Worm (Caenorhabditis elegans) whole organism, mixed stage, embryonic: ENCODE data around the gene B0222.1.

Source experiments
- M03D4.4 ChIP-seq: sonication (generic microtip); optimal IDR thresholded peaks from 2 replicates; lab custom pipeline; 2017; ENCODE audit warnings: mild to moderate bottlenecking, missing genetic modification characterization, missing compliant biosample characterization
- blmp-1 ChIP-seq: fragments of 150-350 bp; optimal IDR thresholded peaks from 2 replicates; lab custom pipeline; 2014; ENCODE audit warnings: missing biosample characterization, missing genetic modification characterization
- ceh-39 ChIP-seq: fragments of 150-350 bp; optimal IDR thresholded peaks from 2 replicates; lab custom pipeline; 2014; ENCODE audit warnings: missing biosample characterization, missing genetic modification characterization
- cnd-1 ChIP-seq: fragments of 200-800 bp; sonication (Bioruptor generic); optimal IDR thresholded peaks from 2 replicates; lab custom pipeline; 2018; ENCODE audit warnings: mild to moderate bottlenecking, missing genetic modification characterization, missing compliant biosample characterization
- drap-1 ChIP-seq: fragments of 200-800 bp; sonication (Bioruptor generic); optimal IDR thresholded peaks from 3 replicates; lab custom pipeline; 2018; ENCODE audit warnings: mild to moderate bottlenecking, missing genetic modification characterization, missing compliant biosample characterization
- elt-1 ChIP-seq: sonication (generic microtip); optimal IDR thresholded peaks from 2 replicates; lab custom pipeline; 2017; ENCODE audit warnings: missing genetic modification characterization, mild to moderate bottlenecking, missing compliant biosample characterization, antibody characterized with exemption, moderate library complexity, borderline replicate concordance; ENCODE audit not compliant: insufficient read depth
- elt-3 ChIP-seq: fragments of 150-350 bp; optimal IDR thresholded peaks from 2 replicates; lab custom pipeline; 2014; ENCODE audit warnings: missing biosample characterization, missing genetic modification characterization
- flh-1 ChIP-seq: fragments of 200-800 bp; sonication (Bioruptor generic); optimal IDR thresholded peaks from 2 replicates; lab custom pipeline; 2018; ENCODE audit warnings: mild to moderate bottlenecking, missing genetic modification characterization, moderate library complexity, missing compliant biosample characterization
- ham-2 ChIP-seq: fragments of 200-800 bp; sonication (Bioruptor generic); optimal IDR thresholded peaks from 2 replicates; lab custom pipeline; 2018; ENCODE audit warnings: mild to moderate bottlenecking, missing genetic modification characterization, missing compliant biosample characterization
- hlh-1 ChIP-seq: fragments of 150-350 bp; optimal IDR thresholded peaks from 2 replicates; lab custom pipeline; 2014; ENCODE audit warnings: missing biosample characterization, missing genetic modification reagents, missing genetic modification characterization
- lin-13 ChIP-seq: fragments of 150-350 bp; optimal IDR thresholded peaks from 2 replicates; lab custom pipeline; 2014; ENCODE audit warnings: missing biosample characterization, missing genetic modification characterization
- lin-32 ChIP-seq: fragments of 200-800 bp; sonication (Bioruptor generic); optimal IDR thresholded peaks from 2 replicates; lab custom pipeline; 2018; ENCODE audit warnings: mild to moderate bottlenecking, missing genetic modification characterization, missing compliant biosample characterization
- mab-5 ChIP-seq: fragments of 150-350 bp; optimal IDR thresholded peaks from 2 replicates; lab custom pipeline; 2014; ENCODE audit warnings: missing biosample characterization, missing genetic modification characterization
- mep-1 ChIP-seq: fragments of 150-350 bp; optimal IDR thresholded peaks from 2 replicates; lab custom pipeline; 2017; ENCODE audit warnings: missing biosample characterization, missing genetic modification reagents, missing genetic modification characterization, inconsistent platforms
- mls-2 ChIP-seq: sonication (generic microtip); optimal IDR thresholded peaks from 2 replicates; lab custom pipeline; 2016; ENCODE audit warnings: mild to moderate bottlenecking, missing genetic modification characterization, moderate library complexity, missing compliant biosample characterization
- nhr-12 ChIP-seq: fragments of 150-350 bp; optimal IDR thresholded peaks from 2 replicates; lab custom pipeline; 2014; ENCODE audit warnings: missing biosample characterization, missing genetic modification characterization
- nhr-2 ChIP-seq: fragments of 150-350 bp; optimal IDR thresholded peaks from 2 replicates; lab custom pipeline; 2014; ENCODE audit warnings: missing biosample characterization, missing genetic modification characterization
- nhr-237 ChIP-seq: fragments of 150-350 bp; optimal IDR thresholded peaks from 2 replicates; lab custom pipeline; 2014; ENCODE audit warnings: missing biosample characterization, missing genetic modification characterization
- nhr-28 ChIP-seq: fragments of 150-350 bp; optimal IDR thresholded peaks from 2 replicates; lab custom pipeline; 2014; ENCODE audit warnings: missing biosample characterization, missing genetic modification characterization
- nhr-76 ChIP-seq: sonication (generic microtip); optimal IDR thresholded peaks from 2 replicates; lab custom pipeline; 2017; ENCODE audit warnings: missing biosample characterization, missing genetic modification characterization
- pha-4 ChIP-seq: fragments of 150-350 bp; optimal IDR thresholded peaks from 2 replicates; lab custom pipeline; 2018; ENCODE audit warnings: missing biosample characterization, missing genetic modification reagents, missing genetic modification characterization
- sem-2 ChIP-seq: fragments of 200-800 bp; sonication (Bioruptor generic); optimal IDR thresholded peaks from 2 replicates; lab custom pipeline; 2018; ENCODE audit warnings: mild to moderate bottlenecking, missing genetic modification characterization, missing compliant biosample characterization
- snpc-4 ChIP-seq: fragments of 150-350 bp; optimal IDR thresholded peaks from 2 replicates; lab custom pipeline; 2014; ENCODE audit warnings: missing biosample characterization, missing genetic modification characterization
- tbx-8 ChIP-seq: fragments of 200-800 bp; sonication (Bioruptor generic); optimal IDR thresholded peaks from 2 replicates; lab custom pipeline; 2018; ENCODE audit warnings: mild to moderate bottlenecking, missing genetic modification characterization, moderate library complexity, missing compliant biosample characterization
- unc-120 ChIP-seq: sonication (generic microtip); optimal IDR thresholded peaks from 2 replicates; lab custom pipeline; 2017; ENCODE audit warnings: missing genetic modification characterization, missing compliant biosample characterization; ENCODE audit not compliant: poor library complexity, severe bottlenecking
- unc-39 ChIP-seq: fragments of 150-350 bp; optimal IDR thresholded peaks from 2 replicates; lab custom pipeline; 2014; ENCODE audit warnings: missing biosample characterization, missing genetic modification characterization
- unc-62 ChIP-seq: fragments of 150-350 bp; optimal IDR thresholded peaks from 2 replicates; lab custom pipeline; 2014; ENCODE audit warnings: missing biosample characterization, missing genetic modification reagents, missing genetic modification characterization
- zip-8 ChIP-seq: fragments of 150-350 bp; optimal IDR thresholded peaks from 2 replicates; lab custom pipeline; 2014; ENCODE audit warnings: missing biosample characterization, missing genetic modification characterization
- ztf-11 ChIP-seq: fragments of 150-350 bp; optimal IDR thresholded peaks from 2 replicates; lab custom pipeline; 2014; ENCODE audit warnings: missing biosample characterization, missing genetic modification characterization

Gene B0222.1

DNA sequence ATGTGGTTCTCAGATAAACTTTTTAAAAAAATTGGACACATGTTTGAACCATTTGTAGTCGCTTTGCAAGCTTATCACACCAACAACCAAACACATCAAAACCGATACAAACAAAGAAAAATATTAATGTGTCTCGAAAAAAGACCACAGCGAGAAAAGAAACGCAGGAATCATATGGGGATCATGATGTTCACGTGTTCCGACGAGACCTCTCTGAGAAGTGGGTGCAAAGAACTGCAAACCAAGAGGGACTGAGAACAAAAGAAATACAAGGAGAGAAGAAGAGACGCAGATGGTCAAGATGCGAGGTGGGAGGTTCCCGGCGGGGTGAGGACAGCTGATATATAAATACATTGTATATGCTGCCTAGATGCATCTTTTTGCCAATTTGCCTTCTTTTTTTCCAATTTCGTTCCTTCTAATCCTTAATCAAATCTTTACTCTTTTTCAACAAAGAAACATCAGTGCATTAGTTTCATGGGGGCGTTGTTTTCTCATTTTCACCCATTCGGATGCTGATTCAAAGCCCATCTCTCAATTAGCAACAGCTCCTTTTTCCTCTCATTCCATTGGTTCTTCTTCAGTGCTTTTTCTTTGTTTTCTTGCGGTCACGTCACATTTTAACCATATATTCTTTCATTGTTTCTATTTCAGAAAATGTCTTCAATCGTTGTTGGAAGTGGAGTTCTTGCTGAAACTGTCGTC lies 38.3 kb upstream of the B0222.1 start, which contains the start of gene F21C10.10 (continued):
- TF ChIP-seq elt-3 (tag; lab: Kevin White, UChicago) (no peak), M03D4.4 (no peak), nhr-237 (tag; lab: Kevin White, UChicago) (peak; percentile 6), hlh-1 (tag; lab: Kevin White, UChicago) (peak; percentile 88), nhr-28 (tag; lab: Kevin White, UChicago) (no peak), zip-8 (tag; lab: Kevin White, UChicago) (no peak), drap-1 (GFP tag; lab: Kevin White, UChicago) (peak; percentile 29), unc-39 (tag; lab: Kevin White, UChicago) (no peak), ham-2 (GFP tag; lab: Kevin White, UChicago) (no peak)

DNA sequence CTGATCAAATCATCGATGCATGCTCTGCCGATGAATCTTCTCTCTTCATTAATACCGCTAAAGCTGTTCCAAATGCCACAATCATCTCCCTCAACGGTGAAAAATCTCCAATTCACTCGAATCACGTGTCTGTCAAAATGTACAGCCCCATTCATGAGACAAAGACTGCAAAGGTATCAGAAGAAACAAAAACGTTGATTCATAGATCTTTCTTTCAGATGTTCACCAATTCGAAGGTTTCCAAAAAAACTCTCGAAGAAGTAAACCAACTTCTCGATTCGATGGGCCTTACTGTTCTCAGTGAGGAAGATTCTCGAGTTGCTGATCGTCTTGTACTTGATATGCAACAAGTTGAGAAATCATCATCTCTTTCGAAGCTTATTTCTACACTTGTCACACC lies 37.4 kb upstream of the B0222.1 start:
- TF ChIP-seq cnd-1 (no peak), ham-2 (GFP tag; lab: Kevin White, UChicago) (no peak)

ce11 chrV:9097213-9097612 lies 36.8 kb upstream of the B0222.1 start:
- TF ChIP-seq M03D4.4 (no peak), elt-3 (tag; lab: Kevin White, UChicago) (no peak), tbx-8 (GFP tag; lab: Kevin White, UChicago) (no peak), blmp-1 (no peak), flh-1 (GFP tag; lab: Kevin White, UChicago) (no peak), lin-32 (GFP tag; lab: Kevin White, UChicago) (no peak)

DNA sequence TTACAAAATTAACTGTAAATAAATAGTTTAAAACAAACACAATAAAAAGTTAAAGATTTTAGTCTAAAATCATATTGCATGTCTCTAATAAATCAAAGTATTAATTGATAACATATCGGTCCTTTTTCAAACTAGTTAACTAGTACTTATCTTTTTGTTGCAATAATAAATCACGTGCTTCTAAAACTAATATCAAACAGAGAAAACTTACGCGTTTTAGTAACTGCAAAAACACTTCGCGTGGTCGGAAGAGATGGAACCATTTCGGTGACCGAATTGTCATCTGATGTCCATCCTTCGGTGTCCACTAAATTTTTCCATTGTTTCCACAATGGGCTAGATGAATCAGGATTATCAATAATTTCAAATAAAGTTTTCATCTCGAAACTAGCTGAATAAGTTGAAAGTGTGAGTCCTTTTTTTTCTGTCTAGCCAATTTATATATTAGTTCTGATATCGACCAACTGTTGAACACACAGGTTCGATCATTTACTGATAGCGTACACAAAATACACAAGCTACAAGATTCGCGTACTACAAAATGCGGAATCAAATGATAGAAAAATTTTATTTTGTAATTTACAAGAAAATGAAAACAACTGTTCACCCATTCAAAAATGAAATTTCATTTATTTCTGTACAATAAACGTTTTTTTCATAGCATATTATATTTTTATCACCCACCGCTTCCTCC lies 35.6 kb upstream of the B0222.1 start, which contains the start of gene F21C10.9:
Gene F21C10.9, minus strand, starts transcription at position 417 of the 694 bp plus-strand sequence.
- no peak for TF ChIP-seq ztf-11 (tag; lab: Kevin White, UChicago)
- no peak for TF ChIP-seq mep-1
- TF ChIP-seq hlh-1 (tag; lab: Kevin White, UChicago): no peak
- TF ChIP-seq nhr-12 (tag; lab: Kevin White, UChicago): no peak
- TF ChIP-seq unc-120 (tag; lab: Kevin White, UChicago): no peak

- TF ChIP-seq nhr-237 (tag; lab: Kevin White, UChicago): no peak
- TF ChIP-seq lin-32 (GFP tag; lab: Kevin White, UChicago): no peak
- TF ChIP-seq nhr-76 (tag; lab: Kevin White, UChicago): no peak
- TF ChIP-seq hlh-1 (tag; lab: Kevin White, UChicago): no peak
- no peak for TF ChIP-seq lin-13 (tag; lab: Kevin White, UChicago)
- TF ChIP-seq sem-2 (GFP tag; lab: Kevin White, UChicago): no peak
- no peak for TF ChIP-seq elt-1 (tag; lab: Kevin White, UChicago)
- TF ChIP-seq mep-1: no peak
- TF ChIP-seq snpc-4 (tag; lab: Kevin White, UChicago): no peak
- no peak for TF ChIP-seq blmp-1
- no peak for TF ChIP-seq M03D4.4
- no peak for TF ChIP-seq nhr-2 (tag; lab: Kevin White, UChicago)
- TF ChIP-seq unc-120 (tag; lab: Kevin White, UChicago): no peak
- no peak for TF ChIP-seq unc-62 (GFP tag; lab: Kevin White, UChicago)
- TF ChIP-seq ham-2 (GFP tag; lab: Kevin White, UChicago): no peak
- TF ChIP-seq mab-5 (tag; lab: Kevin White, UChicago): no peak
- TF ChIP-seq nhr-28 (tag; lab: Kevin White, UChicago): no peak
- TF ChIP-seq ceh-39 (tag; lab: Kevin White, UChicago): no peak
- TF ChIP-seq elt-3 (tag; lab: Kevin White, UChicago): no peak
Measured at ce11 chrV:9101062-9101461, 33.0 kb upstream of the B0222.1 start, which contains the start of gene frpr-6. Gene frpr-6 (minus strand): TSS chrV:9101162.

ce11 chrV:9108219-9108618 lies 25.8 kb upstream of the B0222.1 start, which contains the start of gene F21C10.18:
Gene F21C10.18 (plus strand): TSS chrV:9108519.
- TF ChIP-seq nhr-237 (tag; lab: Kevin White, UChicago) (no peak), pha-4 (no peak), unc-62 (GFP tag; lab: Kevin White, UChicago) (no peak), elt-3 (tag; lab: Kevin White, UChicago) (no peak), ham-2 (GFP tag; lab: Kevin White, UChicago) (no peak), nhr-12 (tag; lab: Kevin White, UChicago) (no peak), lin-32 (GFP tag; lab: Kevin White, UChicago) (no peak), mab-5 (tag; lab: Kevin White, UChicago) (no peak), ztf-11 (tag; lab: Kevin White, UChicago) (no peak), nhr-2 (tag; lab: Kevin White, UChicago) (no peak), tbx-8 (GFP tag; lab: Kevin White, UChicago) (no peak), mls-2 (tag; lab: Kevin White, UChicago) (no peak), ceh-39 (tag; lab: Kevin White, UChicago) (no peak), mep-1 (no peak), cnd-1 (no peak), zip-8 (tag; lab: Kevin White, UChicago) (no peak), sem-2 (GFP tag; lab: Kevin White, UChicago) (no peak), M03D4.4 (no peak), nhr-28 (tag; lab: Kevin White, UChicago) (no peak)
